Worm (Caenorhabditis elegans): ENCODE results near the gene ins-1.

DNA sequence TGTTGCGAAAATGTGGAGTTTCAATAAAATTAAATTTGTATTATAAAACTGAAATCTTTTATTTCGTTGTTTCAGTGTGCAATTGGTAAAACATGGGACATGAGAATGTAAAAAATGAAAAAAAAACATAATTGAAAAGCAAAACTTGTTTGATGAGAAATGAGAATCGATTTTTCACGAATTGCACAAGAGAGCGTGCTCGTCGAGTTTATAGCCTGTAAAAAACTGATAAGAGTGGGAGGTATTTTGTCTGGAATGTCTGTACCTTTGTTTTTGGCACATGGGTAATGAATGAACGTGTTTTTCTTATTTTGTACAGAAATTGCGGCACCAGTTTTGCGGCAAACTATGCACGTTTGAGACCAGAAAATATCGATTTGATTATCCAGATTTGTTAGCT lies 46.1 kb downstream of the ins-1 start:
- no peak for TF ChIP-seq crh-2 (tag; optimal IDR thresholded peaks at IDR 0.05)
- TF ChIP-seq lin-13 (GFP tag; optimal IDR thresholded peaks at IDR 0.05), result no peak
- no peak for TF ChIP-seq egl-27 (tag; optimal IDR thresholded peaks at IDR 0.05)
- TF ChIP-seq sma-3 (GFP tag; optimal IDR thresholded peaks at IDR 0.05), result no peak
- TF ChIP-seq lin-39 (tag; optimal IDR thresholded peaks at IDR 0.05), result no peak
- TF ChIP-seq lin-11 (tag; optimal IDR thresholded peaks at IDR 0.05), result no peak
- TF ChIP-seq sma-9 (GFP tag; optimal IDR thresholded peaks at IDR 0.05), result no peak
- no peak for TF ChIP-seq sma-9 (tag; optimal IDR thresholded peaks at IDR 0.05)
- no peak for TF ChIP-seq ztf-4 (tag; optimal IDR thresholded peaks at IDR 0.05)
- TF ChIP-seq ama-1 (optimal IDR thresholded peaks at IDR 0.05), result no peak
- TF ChIP-seq unc-62 (GFP tag; optimal IDR thresholded peaks at IDR 0.05), result no peak
- TF ChIP-seq elt-3 (tag; optimal IDR thresholded peaks at IDR 0.05), result no peak
